Worm (Caenorhabditis elegans) whole organism, midembryonic: ENCODE results near the gene srz-54.

Experiments
- T22C8.4 ChIP-seq: fragments of 200-800 bp; sonication (Bioruptor generic); IDR thresholded peaks from 2 replicates; pipeline ENCODE4 v1.3.6; 2022; ENCODE audit warnings: missing genetic modification characterization, missing compliant biosample characterization
- cog-1 ChIP-seq: sonication (generic microtip); optimal IDR thresholded peaks from 2 replicates; lab custom pipeline; 2016; ENCODE audit warnings: missing genetic modification characterization, missing compliant biosample characterization
- flt-1 ChIP-seq: fragments of 200-800 bp; sonication (Bioruptor generic); IDR thresholded peaks from 2 replicates; pipeline ENCODE4 v1.3.6; 2022; ENCODE audit warnings: missing genetic modification characterization, missing compliant biosample characterization
- klf-2 ChIP-seq: fragments of 200-800 bp; sonication (Bioruptor generic); conservative IDR thresholded peaks from 2 replicates; pipeline ENCODE4 v1.3.6; 2022; ENCODE audit warnings: missing genetic modification reagents, missing genetic modification characterization, missing compliant biosample characterization
- med-1 ChIP-seq: sonication (generic microtip); optimal IDR thresholded peaks from 2 replicates; lab custom pipeline; 2017; ENCODE audit warnings: missing genetic modification characterization, mild to moderate bottlenecking, missing compliant biosample characterization, antibody characterized with exemption, missing genetic modification reagents; ENCODE audit not compliant: insufficient read depth
- ref-1 ChIP-seq: fragments of 200-800 bp; sonication (Bioruptor generic); conservative IDR thresholded peaks from 2 replicates; pipeline ENCODE4 v1.3.6; 2022; ENCODE audit warnings: missing genetic modification reagents, missing genetic modification characterization, missing compliant biosample characterization
- tab-1 ChIP-seq: fragments of 200-800 bp; sonication (Bioruptor generic); IDR thresholded peaks from 2 replicates; pipeline ENCODE4 v1.3.6; 2022; ENCODE audit warnings: missing genetic modification characterization, missing compliant biosample characterization
- ztf-23 ChIP-seq: fragments of 200-800 bp; sonication (Bioruptor generic); IDR thresholded peaks from 2 replicates; pipeline ENCODE4 v1.3.6; 2022; ENCODE audit warnings: missing genetic modification reagents, missing genetic modification characterization, missing compliant biosample characterization
- ztf-29 ChIP-seq: fragments of 200-800 bp; sonication (Bioruptor generic); IDR thresholded peaks from 2 replicates; pipeline ENCODE4 v1.3.6; 2022; ENCODE audit warnings: missing genetic modification reagents, missing genetic modification characterization, missing compliant biosample characterization

DNA sequence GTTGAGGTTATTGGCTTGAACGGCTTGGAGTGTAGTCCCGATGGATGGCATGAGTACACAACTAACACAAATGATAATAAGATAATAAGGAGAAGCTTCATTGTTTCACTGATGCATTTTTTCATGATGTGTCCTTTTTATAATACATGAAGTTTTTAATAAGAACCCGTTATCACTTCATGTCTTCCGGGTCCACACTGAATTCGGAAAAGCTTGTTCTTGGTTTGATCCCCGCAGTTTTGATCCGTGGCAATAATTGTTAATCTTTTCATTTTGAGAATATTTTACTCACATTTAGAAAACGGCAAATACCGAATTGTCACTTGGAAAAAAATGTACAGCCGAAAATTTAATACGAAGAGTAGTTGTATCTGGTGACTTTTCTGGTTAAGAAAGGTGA, 8.1 kb downstream of the srz-54 start, which contains the start of gene Y102A5C.27:
- TF ChIP-seq flt-1 (no peak), ref-1 (GFP tag; lab: Robert Waterston, UW) (no peak), tab-1 (GFP tag; lab: Robert Waterston, UW) (no peak), med-1 (GFP tag; lab: Kevin White, UChicago) (no peak), T22C8.4 (GFP tag; lab: Robert Waterston, UW) (no peak), klf-2 (no peak), ztf-23 (no peak), cog-1 (tag; lab: Kevin White, UChicago) (no peak), ztf-29 (GFP tag; lab: Robert Waterston, UW) (no peak)
